Worm (Caenorhabditis elegans): Measurements from ENCODE around the gene sir-2.1.
A peak's percentile ranks its signal among the peaks of the same experiment; 100 is the strongest.

The sir-2.1 gene

DNA sequence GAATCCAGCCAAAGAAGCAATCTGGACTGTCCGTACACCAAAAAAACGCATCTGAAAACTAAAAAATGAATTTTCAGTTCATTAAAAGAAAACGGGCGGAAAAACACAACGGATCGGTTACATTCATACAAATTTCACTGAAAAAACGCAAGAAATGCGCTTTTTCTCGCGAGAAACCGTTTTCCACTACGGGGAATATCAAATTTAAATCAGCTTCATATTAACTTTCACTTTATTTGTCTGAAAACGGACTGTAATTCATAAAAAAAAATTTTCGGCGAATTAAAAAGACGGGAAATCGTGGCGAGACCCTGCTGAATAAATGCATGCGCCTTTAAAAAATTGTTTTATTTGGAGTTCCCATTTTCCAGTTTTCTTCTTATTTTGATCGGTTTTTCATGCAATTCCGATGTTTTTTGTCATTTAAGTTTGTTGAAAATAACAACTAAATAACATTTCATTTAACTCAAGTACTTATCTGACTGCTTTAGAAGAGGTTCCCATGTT is 1.8 kb upstream of the sir-2.1 start, which contains the start of gene pges-2:
Gene pges-2 (minus strand): TSS at position 51 of the 507 bp plus-strand sequence.
- TF ChIP-seq ztf-11 (tag; optimal IDR thresholded peaks at IDR 0.05): no peak
- peak in 2 of 3 experiments; percentile 41 to 43 for TF ChIP-seq dpl-1 (GFP tag; optimal IDR thresholded peaks at IDR 0.05)
- TF ChIP-seq pax-3 (tag; optimal IDR thresholded peaks at IDR 0.05): no peak
- TF ChIP-seq swsn-7 (tag; optimal IDR thresholded peaks at IDR 0.05): peak; percentile 19
- TF ChIP-seq nhr-71 (tag; optimal IDR thresholded peaks at IDR 0.05): peak; percentile 44
- TF ChIP-seq hlh-17 (GFP tag; optimal IDR thresholded peaks at IDR 0.05; ENCODE audit: borderline replicate concordance): no peak
- peak; percentile 38 for TF ChIP-seq xbp-1 (tag; optimal IDR thresholded peaks at IDR 0.05)
- TF ChIP-seq ceh-82 (tag; optimal IDR thresholded peaks at IDR 0.05): peak in 1 of 3 experiments; percentile 21
- TF ChIP-seq nhr-47 (tag; optimal IDR thresholded peaks at IDR 0.05): peak; percentile 23
- TF ChIP-seq unc-62 (GFP tag; optimal IDR thresholded peaks at IDR 0.05): no peak
- TF ChIP-seq efl-1 (optimal IDR thresholded peaks at IDR 0.05): peak; percentile 40 to 43
- peak; percentile 39 to 90 for TF ChIP-seq efl-1 (GFP tag; optimal IDR thresholded peaks at IDR 0.05 in 1 of 2)
- TF ChIP-seq lin-13 (GFP tag; optimal IDR thresholded peaks at IDR 0.05): no peak
- TF ChIP-seq C04F5.9 (tag; optimal IDR thresholded peaks at IDR 0.05): no peak
- peak; percentile 53 for TF ChIP-seq snu-23 (GFP tag; optimal IDR thresholded peaks at IDR 0.05)
- peak; percentile 40 for TF ChIP-seq blmp-1 (tag; optimal IDR thresholded peaks at IDR 0.05)
- TF ChIP-seq mep-1 (tag; optimal IDR thresholded peaks at IDR 0.05): peak; percentile 62
- TF ChIP-seq lin-35 (GFP tag; optimal IDR thresholded peaks at IDR 0.05): peak; percentile 19 to 44
- peak; percentile 52 to 66 for TF ChIP-seq lsy-2 (tag; optimal IDR thresholded peaks at IDR 0.05)

- TF ChIP-seq unc-62 (GFP tag; optimal IDR thresholded peaks at IDR 0.05) (no peak), fkh-4 (tag; optimal IDR thresholded peaks at IDR 0.05; ENCODE audit: borderline replicate concordance) (no peak), mef-2 (tag; optimal IDR thresholded peaks at IDR 0.05) (no peak), nhr-90 (tag; optimal IDR thresholded peaks at IDR 0.05; ENCODE audit: poor library complexity) (no peak), irx-1 (tag; optimal IDR thresholded peaks at IDR 0.05) (no peak), lin-39 (tag; optimal IDR thresholded peaks at IDR 0.05) (no peak), nhr-237 (tag; optimal IDR thresholded peaks at IDR 0.05) (no peak), nhr-47 (tag; optimal IDR thresholded peaks at IDR 0.05) (no peak)
Measured at ce11 chrIV:10360336-10360735, 5.7 kb downstream of the sir-2.1 start, which contains the start of gene ugt-59. ugt-59 (plus strand) TSS chrIV:10360636.

DNA sequence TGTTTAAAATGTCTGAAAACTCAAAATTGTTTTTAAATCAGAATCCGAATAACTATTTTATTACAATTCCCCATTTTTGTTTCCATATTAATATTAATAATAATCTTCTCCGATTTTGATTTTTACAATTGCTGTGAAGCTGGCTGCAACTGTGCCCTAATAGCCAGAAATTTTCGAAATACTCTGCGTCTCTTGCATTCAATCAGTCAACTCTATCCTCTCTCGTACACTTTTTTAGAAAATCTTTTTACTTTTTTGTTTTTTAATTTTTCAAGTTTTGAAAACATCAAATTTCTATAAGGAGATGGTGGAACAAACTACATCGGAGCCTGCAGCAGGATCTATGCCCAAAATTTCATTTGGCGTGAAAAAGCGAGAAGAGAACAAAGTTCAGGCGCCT is 8.2 kb downstream of the sir-2.1 start, which contains the start of gene gkow-1:
Gene gkow-1 (plus strand): TSS at position 301 of the 400 bp plus-strand sequence.
- TF ChIP-seq elt-2 (tag; optimal IDR thresholded peaks at IDR 0.05): no peak
- no peak for TF ChIP-seq nhr-90 (tag; optimal IDR thresholded peaks at IDR 0.05; ENCODE audit: poor library complexity)
- TF ChIP-seq blmp-1 (tag; optimal IDR thresholded peaks at IDR 0.05): peak; percentile 37
- peak in 1 of 2 experiments; percentile 13 for TF ChIP-seq efl-1 (optimal IDR thresholded peaks at IDR 0.05)
- TF ChIP-seq efl-1 (GFP tag; optimal IDR thresholded peaks at IDR 0.05 in 1 of 2): peak in 1 of 2 experiments; percentile 15
- peak in 1 of 3 experiments; percentile 26 for TF ChIP-seq dpl-1 (GFP tag; optimal IDR thresholded peaks at IDR 0.05)

DNA sequence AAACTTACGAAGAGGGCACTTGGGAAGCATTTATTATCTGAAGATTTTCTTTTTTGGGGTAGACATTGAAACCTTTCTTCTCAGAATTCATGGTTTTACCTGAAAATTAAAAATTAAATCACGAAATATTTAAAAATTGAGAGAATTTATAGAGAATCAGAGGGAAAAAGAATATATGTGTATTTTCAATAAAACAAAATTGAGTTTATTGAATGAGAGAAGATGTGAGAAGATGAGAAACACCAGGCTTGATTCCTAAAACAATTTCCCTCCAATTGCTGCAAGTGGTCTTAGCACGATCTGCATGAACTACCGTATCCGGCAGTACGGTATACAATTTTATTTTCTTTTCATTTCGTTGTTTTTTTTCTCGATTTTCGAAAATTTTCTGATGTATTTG is 9.0 kb downstream of the sir-2.1 start, which contains the start of gene R11A8.1:
Gene R11A8.1 (minus strand): TSS at position 101 of the 400 bp plus-strand sequence.
- TF ChIP-seq nhr-84 (tag; optimal IDR thresholded peaks at IDR 0.05) (no peak), mef-2 (tag; optimal IDR thresholded peaks at IDR 0.05) (no peak)

DNA sequence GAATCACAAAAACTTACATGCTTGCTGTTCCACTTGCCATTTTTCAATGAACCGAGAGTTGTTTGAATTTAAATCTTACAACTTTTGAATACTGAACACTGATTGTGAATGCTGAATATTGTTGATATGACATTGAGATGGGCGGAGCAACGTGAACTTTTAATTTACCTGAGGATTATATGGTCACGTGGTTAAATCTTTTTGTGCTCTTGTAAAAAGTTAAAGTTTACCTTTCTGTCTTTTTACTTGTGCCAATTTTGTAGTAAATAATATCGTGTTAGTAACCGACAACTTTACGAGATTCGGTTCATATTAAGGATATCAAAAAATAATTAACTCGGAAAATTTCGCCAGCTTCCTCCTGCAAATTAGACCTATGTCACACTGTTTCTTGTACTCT is 13.8 kb downstream of the sir-2.1 start, which contains the start of gene Y43C5B.2:
Gene Y43C5B.2 (minus strand): TSS at position 101 of the 400 bp plus-strand sequence.
- TF ChIP-seq ceh-63 (GFP tag; optimal IDR thresholded peaks at IDR 0.05): no peak
- TF ChIP-seq rnt-1 (tag; optimal IDR thresholded peaks at IDR 0.05): no peak
- no peak for TF ChIP-seq fkh-4 (tag; optimal IDR thresholded peaks at IDR 0.05; ENCODE audit: borderline replicate concordance)
- TF ChIP-seq lin-14 (GFP tag; optimal IDR thresholded peaks at IDR 0.05): no peak
- TF ChIP-seq elt-3 (tag; optimal IDR thresholded peaks at IDR 0.05): no peak
- no peak for TF ChIP-seq efl-3 (GFP tag; optimal IDR thresholded peaks at IDR 0.05)
- TF ChIP-seq alr-1 (tag; optimal IDR thresholded peaks at IDR 0.05; ENCODE audit: borderline replicate concordance): no peak
- no peak for TF ChIP-seq ets-5 (GFP tag; IDR thresholded peaks at IDR 0.05)
- no peak for TF ChIP-seq tlp-1 (tag; optimal IDR thresholded peaks at IDR 0.05)
- TF ChIP-seq vab-15 (tag; optimal IDR thresholded peaks at IDR 0.05): no peak
- TF ChIP-seq zip-4 (GFP tag; optimal IDR thresholded peaks at IDR 0.05): no peak
- TF ChIP-seq aly-2 (tag; optimal IDR thresholded peaks at IDR 0.05): no peak
- no peak for TF ChIP-seq ztf-11 (tag; optimal IDR thresholded peaks at IDR 0.05)
- no peak for TF ChIP-seq unc-30 (tag; optimal IDR thresholded peaks at IDR 0.05)
- no peak for TF ChIP-seq mep-1 (tag; optimal IDR thresholded peaks at IDR 0.05)
